ENCODE assay signal across 1 fruit fly cellular context in genomic region chr2L:485825-486240, dm6.
A peak's percentile ranks its signal among the peaks of the same experiment; 100 is the strongest.
TF ChIP-seq lines count a peak whose summit lies in the region.

No protein-coding gene starts in this region.

TF ChIP-seq in whole organism, embryonic, 481 proteins besides CTCF, POLR2A, EP300 and RAD21 (continued from another document and continues in another):
- TF ChIP-seq CG14050 (GFP tag; IDR thresholded peaks at IDR 0.05; lab: Robert Waterston, UW) (peak; percentile 80), CG3163 (GFP tag; optimal IDR thresholded peaks at IDR 0.05; lab: Kevin White, UChicago) (peak; percentile 87), CG3838 (GFP tag; optimal IDR thresholded peaks at IDR 0.05; lab: Kevin White, UChicago) (peak; percentile 91), CG32767 (GFP tag; IDR thresholded peaks at IDR 0.05; lab: Robert Waterston, UW) (peak; percentile 46), psq (GFP tag; optimal IDR thresholded peaks at IDR 0.05; lab: Kevin White, UChicago) (peak; percentile 83), CG7271 (tag; optimal IDR thresholded peaks at IDR 0.05; lab: Kevin White, UChicago) (peak; percentile 64), Dip3 (GFP tag; optimal IDR thresholded peaks at IDR 0.05; lab: Kevin White, UChicago) (peak; percentile 61), ro (GFP tag; IDR thresholded peaks at IDR 0.05; lab: Robert Waterston, UW) (peak; percentile 54; the same call in 1 of the 2 replicates), so (GFP tag; IDR thresholded peaks at IDR 0.05; lab: Robert Waterston, UW) (peak; percentile 94), CG14965 (GFP tag; optimal IDR thresholded peaks at IDR 0.05; lab: Kevin White, UChicago; ENCODE audit: borderline replicate concordance) (peak; percentile 87), Nf-YB (GFP tag; optimal IDR thresholded peaks at IDR 0.05; lab: Kevin White, UChicago) (peak; percentile 76), nau (GFP tag; optimal IDR thresholded peaks at IDR 0.05; lab: Kevin White, UChicago) (peak; percentile 96), pho (GFP tag; optimal IDR thresholded peaks at IDR 0.05; lab: Kevin White, UChicago) (peak; percentile 80), hth (optimal IDR thresholded peaks at IDR 0.05; lab: Kevin White, UChicago) (no peak), ems (GFP tag; optimal IDR thresholded peaks at IDR 0.05; lab: Kevin White, UChicago) (peak; percentile 86), sug (tag; optimal IDR thresholded peaks at IDR 0.05; lab: Kevin White, UChicago) (peak; percentile 91), Ptx1 (GFP tag; IDR thresholded peaks at IDR 0.05; lab: Robert Waterston, UW) (peak; percentile 70), MESR4 (GFP tag; optimal IDR thresholded peaks at IDR 0.05; lab: Kevin White, UChicago) (peak; percentile 52), gfzf (GFP tag; optimal IDR thresholded peaks at IDR 0.05; lab: Kevin White, UChicago) (peak; percentile 19), Atf6 (GFP tag; IDR thresholded peaks at IDR 0.05; lab: Robert Waterston, UW) (peak; percentile 90), CG13624 (GFP tag; optimal IDR thresholded peaks at IDR 0.05; lab: Kevin White, UChicago) (peak; percentile 85), Hr78 (GFP tag; optimal IDR thresholded peaks at IDR 0.05; lab: Kevin White, UChicago) (peak in 1 of 2 experiments; percentile 83), tgo (GFP tag; IDR thresholded peaks at IDR 0.05; lab: Robert Waterston, UW) (peak; percentile 69), MBD-R2 (GFP tag; IDR thresholded peaks at IDR 0.05; lab: Robert Waterston, UW) (peak; percentile 54; the same call in 1 of the 2 replicates), CG14860 (GFP tag; IDR thresholded peaks at IDR 0.05; lab: Robert Waterston, UW; ENCODE audit: partially characterized antibody) (no peak), CG2202 (tag; optimal IDR thresholded peaks at IDR 0.05; lab: Kevin White, UChicago) (peak; percentile 94), CG1602 (GFP tag; optimal IDR thresholded peaks at IDR 0.05; lab: Kevin White, UChicago) (peak; percentile 67), CG12769 (tag; optimal IDR thresholded peaks at IDR 0.05; lab: Kevin White, UChicago) (peak; percentile 84), HmgD (GFP tag; optimal IDR thresholded peaks at IDR 0.05; lab: Kevin White, UChicago) (peak; percentile 80), Side (GFP tag; optimal IDR thresholded peaks at IDR 0.05; lab: Kevin White, UChicago) (peak; percentile 96), Meics (GFP tag; optimal IDR thresholded peaks at IDR 0.05; lab: Kevin White, UChicago) (peak; percentile 83), CG2889 (GFP tag; IDR thresholded peaks at IDR 0.05; lab: Robert Waterston, UW) (0 out of 3 replicates have a peak, but pooled peaks have one; percentile 67), ttk (GFP tag; IDR thresholded peaks at IDR 0.05; lab: Robert Waterston, UW) (peak; percentile 73; the same call in 1 of the 2 replicates), Xrp1 (GFP tag; IDR thresholded peaks at IDR 0.05; lab: Robert Waterston, UW) (peak; percentile 93), sens-2 (GFP tag; IDR thresholded peaks at IDR 0.05; lab: Robert Waterston, UW) (peak; percentile 55), jigr1 (GFP tag; IDR thresholded peaks at IDR 0.05; lab: Robert Waterston, UW) (no peak), CG17568 (GFP tag; optimal IDR thresholded peaks at IDR 0.05; lab: Kevin White, UChicago) (peak; percentile 96), D19B (GFP tag; optimal IDR thresholded peaks at IDR 0.05; lab: Kevin White, UChicago) (peak; percentile 58), CG8924 (tag; optimal IDR thresholded peaks at IDR 0.05; lab: Kevin White, UChicago) (peak; percentile 78), CG18476 (GFP tag; optimal IDR thresholded peaks at IDR 0.05; lab: Kevin White, UChicago) (peak; percentile 85), mld (GFP tag; IDR thresholded peaks at IDR 0.05; lab: Robert Waterston, UW; ENCODE audit: partially characterized antibody) (no peak), sna (GFP tag; IDR thresholded peaks at IDR 0.05; lab: Robert Waterston, UW; ENCODE audit: partially characterized antibody) (no peak), B-H2 (GFP tag; optimal IDR thresholded peaks at IDR 0.05; lab: Kevin White, UChicago) (peak; percentile 83), CG15269 (tag; optimal IDR thresholded peaks at IDR 0.05; lab: Kevin White, UChicago) (peak; percentile 79), CG6765 (GFP tag; optimal IDR thresholded peaks at IDR 0.05; lab: Kevin White, UChicago) (peak; percentile 91), oc (tag; optimal IDR thresholded peaks at IDR 0.05; lab: Kevin White, UChicago) (peak; percentile 90), wek (GFP tag; optimal IDR thresholded peaks at IDR 0.05; lab: Kevin White, UChicago) (peak; percentile 97), CG8478 (optimal IDR thresholded peaks at IDR 0.05; lab: Kevin White, UChicago) (no peak), CG10147 (GFP tag; optimal IDR thresholded peaks at IDR 0.05; lab: Kevin White, UChicago) (peak; percentile 61), CG14014 (GFP tag; IDR thresholded peaks at IDR 0.05; lab: Robert Waterston, UW) (peak; percentile 91; the same call in 1 of the 2 replicates), Kr (GFP tag; optimal IDR thresholded peaks at IDR 0.05; lab: Kevin White, UChicago) (peak; percentile 87), tna (GFP tag; IDR thresholded peaks at IDR 0.05; lab: Robert Waterston, UW; ENCODE audit: partially characterized antibody) (no peak), CG4404 (GFP tag; IDR thresholded peaks at IDR 0.05; lab: Robert Waterston, UW) (no peak), gt (GFP tag; IDR thresholded peaks at IDR 0.05; lab: Robert Waterston, UW) (peak; percentile 59), CG30403 (GFP tag; optimal IDR thresholded peaks at IDR 0.05; lab: Kevin White, UChicago) (peak; percentile 65), chinmo (GFP tag; IDR thresholded peaks at IDR 0.05; lab: Robert Waterston, UW; ENCODE audit: partially characterized antibody) (0 out of 4 replicates have a peak, but pooled peaks have one; percentile 27), Fer3 (tag; optimal IDR thresholded peaks at IDR 0.05; lab: Kevin White, UChicago) (peak; percentile 81), Lpt (GFP tag; optimal IDR thresholded peaks at IDR 0.05; lab: Kevin White, UChicago) (no peak), CG2678 (tag; optimal IDR thresholded peaks at IDR 0.05; lab: Kevin White, UChicago) (peak; percentile 86), CG18011 (GFP tag; optimal IDR thresholded peaks at IDR 0.05; lab: Kevin White, UChicago) (peak; percentile 59), CG30431 (GFP tag; optimal IDR thresholded peaks at IDR 0.05; lab: Kevin White, UChicago) (peak; percentile 41), trem (tag; optimal IDR thresholded peaks at IDR 0.05; lab: Kevin White, UChicago) (peak; percentile 35), E2f1 (GFP tag; IDR thresholded peaks at IDR 0.05; lab: Robert Waterston, UW) (peak; percentile 64), CG6854 (GFP tag; optimal IDR thresholded peaks at IDR 0.05; lab: Kevin White, UChicago) (peak; percentile 79), CG1529 (GFP tag; optimal IDR thresholded peaks at IDR 0.05; lab: Kevin White, UChicago) (peak; percentile 95), CG6683 (GFP tag; optimal IDR thresholded peaks at IDR 0.05; lab: Kevin White, UChicago) (peak; percentile 87), CG17802 (tag; optimal IDR thresholded peaks at IDR 0.05; lab: Kevin White, UChicago) (peak; percentile 62), CG8089 (GFP tag; optimal IDR thresholded peaks at IDR 0.05; lab: Kevin White, UChicago) (peak; percentile 93), nmo (GFP tag; optimal IDR thresholded peaks at IDR 0.05; lab: Kevin White, UChicago) (peak; percentile 26), CG34376 (GFP tag; optimal IDR thresholded peaks at IDR 0.05; lab: Kevin White, UChicago) (peak; percentile 94), Tbp (GFP tag; optimal IDR thresholded peaks at IDR 0.05; lab: Kevin White, UChicago) (no peak), CG12155 (GFP tag; optimal IDR thresholded peaks at IDR 0.05; lab: Kevin White, UChicago) (peak; percentile 62), Drgx (GFP tag; IDR thresholded peaks at IDR 0.05; lab: Robert Waterston, UW) (peak; percentile 46), CG15601 (tag; optimal IDR thresholded peaks at IDR 0.05; lab: Kevin White, UChicago) (peak; percentile 95), D (optimal IDR thresholded peaks at IDR 0.05; lab: Kevin White, UChicago) (no peak), D (GFP tag; optimal IDR thresholded peaks at IDR 0.05; lab: Kevin White, UChicago) (peak; percentile 89), salm (tag; optimal IDR thresholded peaks at IDR 0.05; lab: Kevin White, UChicago) (peak; percentile 79), az2 (GFP tag; optimal IDR thresholded peaks at IDR 0.05; lab: Kevin White, UChicago) (peak; percentile 60), CG11093 (GFP tag; IDR thresholded peaks at IDR 0.05; lab: Robert Waterston, UW) (peak; percentile 77; the same call in 2 of the 3 replicates), CG6813 (GFP tag; optimal IDR thresholded peaks at IDR 0.05; lab: Kevin White, UChicago) (peak; percentile 96), CG12104 (GFP tag; optimal IDR thresholded peaks at IDR 0.05; lab: Kevin White, UChicago) (peak; percentile 86), NfI (GFP tag; optimal IDR thresholded peaks at IDR 0.05; lab: Kevin White, UChicago) (peak; percentile 80), CG7786 (GFP tag; optimal IDR thresholded peaks at IDR 0.05; lab: Kevin White, UChicago) (peak; percentile 79), CG9215 (GFP tag; IDR thresholded peaks at IDR 0.05; lab: Robert Waterston, UW) (peak; percentile 45; the same call in 1 of the 2 replicates), YL-1 (GFP tag; optimal IDR thresholded peaks at IDR 0.05; lab: Kevin White, UChicago) (peak; percentile 93), CG9817 (tag; optimal IDR thresholded peaks at IDR 0.05; lab: Kevin White, UChicago) (peak; percentile 52), slp2 (GFP tag; optimal IDR thresholded peaks at IDR 0.05; lab: Kevin White, UChicago) (peak; percentile 74), Hey (tag; optimal IDR thresholded peaks at IDR 0.05; lab: Kevin White, UChicago) (peak; percentile 97), ssp (GFP tag; IDR thresholded peaks at IDR 0.05; lab: Robert Waterston, UW) (peak; percentile 44; the same call in 1 of the 2 replicates), CHES-1-like (GFP tag; optimal IDR thresholded peaks at IDR 0.05; lab: Kevin White, UChicago) (peak; percentile 92), CG31441 (GFP tag; IDR thresholded peaks at IDR 0.05; lab: Robert Waterston, UW) (peak; percentile 66; the same call in 1 of the 2 replicates), pros (GFP tag; optimal IDR thresholded peaks at IDR 0.05; lab: Kevin White, UChicago) (peak; percentile 71), CG13894 (tag; optimal IDR thresholded peaks at IDR 0.05; lab: Kevin White, UChicago) (no peak), CG14441 (GFP tag; IDR thresholded peaks at IDR 0.05; lab: Robert Waterston, UW) (peak; percentile 83), BEAF-32 (GFP tag; optimal IDR thresholded peaks at IDR 0.05; lab: Kevin White, UChicago) (no peak), Six4 (GFP tag; optimal IDR thresholded peaks at IDR 0.05; lab: Kevin White, UChicago) (peak; percentile 85), phol (tag; optimal IDR thresholded peaks at IDR 0.05; lab: Kevin White, UChicago) (no peak), Dek (tag; optimal IDR thresholded peaks at IDR 0.05; lab: Kevin White, UChicago) (peak; percentile 76), vfl (GFP tag; optimal IDR thresholded peaks at IDR 0.05; lab: Kevin White, UChicago) (peak; percentile 24), CG6791 (GFP tag; IDR thresholded peaks at IDR 0.05; lab: Robert Waterston, UW; ENCODE audit: partially characterized antibody) (no peak), pum (GFP tag; optimal IDR thresholded peaks at IDR 0.05; lab: Kevin White, UChicago) (peak; percentile 74), Gsc (GFP tag; IDR thresholded peaks at IDR 0.05; lab: Robert Waterston, UW) (no peak), Elba2 (GFP tag; optimal IDR thresholded peaks at IDR 0.05; lab: Kevin White, UChicago) (no peak), Sin3A (optimal IDR thresholded peaks at IDR 0.05; lab: Kevin White, UChicago) (no peak), Bteb2 (GFP tag; optimal IDR thresholded peaks at IDR 0.05; lab: Kevin White, UChicago) (peak; percentile 70), CG42726 (GFP tag; IDR thresholded peaks at IDR 0.05; lab: Robert Waterston, UW; ENCODE audit: partially characterized antibody) (no peak), ato (GFP tag; IDR thresholded peaks at IDR 0.05; lab: Robert Waterston, UW; ENCODE audit: partially characterized antibody) (no peak), prd (optimal IDR thresholded peaks at IDR 0.05; lab: Kevin White, UChicago) (no peak), prd (GFP tag; IDR thresholded peaks at IDR 0.05; lab: Robert Waterston, UW) (peak; percentile 64; the same call in 2 of the 3 replicates), br (optimal IDR thresholded peaks at IDR 0.05; lab: Kevin White, UChicago) (no peak), row (GFP tag; IDR thresholded peaks at IDR 0.05; lab: Robert Waterston, UW) (peak; percentile 76), hkb (optimal IDR thresholded peaks at IDR 0.05; lab: Kevin White, UChicago) (no peak), hkb (GFP tag; IDR thresholded peaks at IDR 0.05; lab: Robert Waterston, UW) (peak; percentile 94), CG31224 (GFP tag; IDR thresholded peaks at IDR 0.05; lab: Robert Waterston, UW) (0 out of 2 replicates have a peak, but pooled peaks have one; percentile 28), CG8290 (GFP tag; optimal IDR thresholded peaks at IDR 0.05; lab: Kevin White, UChicago) (peak; percentile 88), CG8290 (tag; optimal IDR thresholded peaks at IDR 0.05; lab: Kevin White, UChicago) (peak; percentile 96), insv (GFP tag; optimal IDR thresholded peaks at IDR 0.05; lab: Kevin White, UChicago) (peak; percentile 24 to 73), CG7357 (GFP tag; IDR thresholded peaks at IDR 0.05; lab: Robert Waterston, UW) (no peak; the same call in 1 of the 3 replicates), Lhr (GFP tag; optimal IDR thresholded peaks at IDR 0.05; lab: Kevin White, UChicago) (peak; percentile 86), cg (GFP tag; optimal IDR thresholded peaks at IDR 0.05; lab: Kevin White, UChicago) (peak; percentile 47), HLH54F (GFP tag; optimal IDR thresholded peaks at IDR 0.05; lab: Kevin White, UChicago) (peak; percentile 49), CG8281 (tag; optimal IDR thresholded peaks at IDR 0.05; lab: Kevin White, UChicago) (peak; percentile 72), CG12071 (GFP tag; optimal IDR thresholded peaks at IDR 0.05; lab: Kevin White, UChicago) (peak; percentile 97), GATAe (GFP tag; conservative IDR thresholded peaks at IDR 0.05; lab: Robert Waterston, UW) (peak; percentile 65), disco-r (GFP tag; optimal IDR thresholded peaks at IDR 0.05; lab: Kevin White, UChicago) (peak; percentile 86), CG5245 (GFP tag; optimal IDR thresholded peaks at IDR 0.05; lab: Kevin White, UChicago) (peak; percentile 80), CG10979 (tag; optimal IDR thresholded peaks at IDR 0.05; lab: Kevin White, UChicago) (peak; percentile 52), HHEX (GFP tag; optimal IDR thresholded peaks at IDR 0.05; lab: Kevin White, UChicago) (peak; percentile 93), CG2129 (GFP tag; IDR thresholded peaks at IDR 0.05; lab: Robert Waterston, UW; ENCODE audit: partially characterized antibody) (no peak)
